Worm (Caenorhabditis elegans) whole organism, mixed stage, embryonic: ENCODE measurements around the gene ZK228.3.

Experiments used
- M03D4.4 ChIP-seq: sonication (generic microtip); optimal IDR thresholded peaks from 2 replicates; lab custom pipeline; 2017; ENCODE audit warnings: mild to moderate bottlenecking, missing genetic modification characterization, missing compliant biosample characterization
- bed-3 ChIP-seq: fragments of 200-800 bp; sonication (Bioruptor generic); optimal IDR thresholded peaks from 3 replicates; lab custom pipeline; 2018; ENCODE audit warnings: mild to moderate bottlenecking, missing genetic modification characterization, moderate library complexity, missing compliant biosample characterization
- blmp-1 ChIP-seq: fragments of 150-350 bp; optimal IDR thresholded peaks from 2 replicates; lab custom pipeline; 2014; ENCODE audit warnings: missing biosample characterization, missing genetic modification characterization
- ceh-39 ChIP-seq: fragments of 150-350 bp; optimal IDR thresholded peaks from 2 replicates; lab custom pipeline; 2014; ENCODE audit warnings: missing biosample characterization, missing genetic modification characterization
- ceh-43 ChIP-seq: fragments of 200-800 bp; sonication (Bioruptor generic); optimal IDR thresholded peaks from 2 replicates; lab custom pipeline; 2018; ENCODE audit warnings: mild to moderate bottlenecking, missing genetic modification characterization, moderate library complexity, missing compliant biosample characterization
- ceh-83 ChIP-seq: fragments of 200-800 bp; sonication (Bioruptor generic); optimal IDR thresholded peaks from 2 replicates; lab custom pipeline; 2018; ENCODE audit warnings: mild to moderate bottlenecking, missing genetic modification characterization, missing compliant biosample characterization
- ces-1 ChIP-seq: fragments of 150-350 bp; optimal IDR thresholded peaks from 2 replicates; lab custom pipeline; 2014; ENCODE audit warnings: missing biosample characterization, missing genetic modification reagents, missing genetic modification characterization
- drap-1 ChIP-seq: fragments of 200-800 bp; sonication (Bioruptor generic); optimal IDR thresholded peaks from 3 replicates; lab custom pipeline; 2018; ENCODE audit warnings: mild to moderate bottlenecking, missing genetic modification characterization, missing compliant biosample characterization
- elt-1 ChIP-seq: sonication (generic microtip); optimal IDR thresholded peaks from 2 replicates; lab custom pipeline; 2017; ENCODE audit warnings: missing genetic modification characterization, mild to moderate bottlenecking, missing compliant biosample characterization, antibody characterized with exemption, moderate library complexity, borderline replicate concordance; ENCODE audit not compliant: insufficient read depth
- flh-1 ChIP-seq: fragments of 200-800 bp; sonication (Bioruptor generic); optimal IDR thresholded peaks from 2 replicates; lab custom pipeline; 2018; ENCODE audit warnings: mild to moderate bottlenecking, missing genetic modification characterization, moderate library complexity, missing compliant biosample characterization
- ham-2 ChIP-seq: fragments of 200-800 bp; sonication (Bioruptor generic); optimal IDR thresholded peaks from 2 replicates; lab custom pipeline; 2018; ENCODE audit warnings: mild to moderate bottlenecking, missing genetic modification characterization, missing compliant biosample characterization
- hlh-1 ChIP-seq: fragments of 150-350 bp; optimal IDR thresholded peaks from 2 replicates; lab custom pipeline; 2014; ENCODE audit warnings: missing biosample characterization, missing genetic modification reagents, missing genetic modification characterization
- lin-13 ChIP-seq: fragments of 150-350 bp; optimal IDR thresholded peaks from 2 replicates; lab custom pipeline; 2014; ENCODE audit warnings: missing biosample characterization, missing genetic modification characterization
- lin-32 ChIP-seq: fragments of 200-800 bp; sonication (Bioruptor generic); optimal IDR thresholded peaks from 2 replicates; lab custom pipeline; 2018; ENCODE audit warnings: mild to moderate bottlenecking, missing genetic modification characterization, missing compliant biosample characterization
- mab-5 ChIP-seq: fragments of 150-350 bp; optimal IDR thresholded peaks from 2 replicates; lab custom pipeline; 2014; ENCODE audit warnings: missing biosample characterization, missing genetic modification characterization
- mep-1 ChIP-seq: fragments of 150-350 bp; optimal IDR thresholded peaks from 2 replicates; lab custom pipeline; 2017; ENCODE audit warnings: missing biosample characterization, missing genetic modification reagents, missing genetic modification characterization, inconsistent platforms
- mls-2 ChIP-seq: sonication (generic microtip); optimal IDR thresholded peaks from 2 replicates; lab custom pipeline; 2016; ENCODE audit warnings: mild to moderate bottlenecking, missing genetic modification characterization, moderate library complexity, missing compliant biosample characterization
- nhr-12 ChIP-seq: fragments of 150-350 bp; optimal IDR thresholded peaks from 2 replicates; lab custom pipeline; 2014; ENCODE audit warnings: missing biosample characterization, missing genetic modification characterization
- nhr-2 ChIP-seq: fragments of 150-350 bp; optimal IDR thresholded peaks from 2 replicates; lab custom pipeline; 2014; ENCODE audit warnings: missing biosample characterization, missing genetic modification characterization
- nhr-28 ChIP-seq: fragments of 150-350 bp; optimal IDR thresholded peaks from 2 replicates; lab custom pipeline; 2014; ENCODE audit warnings: missing biosample characterization, missing genetic modification characterization
- nhr-76 ChIP-seq: sonication (generic microtip); optimal IDR thresholded peaks from 2 replicates; lab custom pipeline; 2017; ENCODE audit warnings: missing biosample characterization, missing genetic modification characterization
- pha-4 ChIP-seq: fragments of 150-350 bp; optimal IDR thresholded peaks from 2 replicates; lab custom pipeline; 2018; ENCODE audit warnings: missing biosample characterization, missing genetic modification reagents, missing genetic modification characterization
- sem-2 ChIP-seq: fragments of 200-800 bp; sonication (Bioruptor generic); optimal IDR thresholded peaks from 2 replicates; lab custom pipeline; 2018; ENCODE audit warnings: mild to moderate bottlenecking, missing genetic modification characterization, missing compliant biosample characterization
- snpc-4 ChIP-seq: fragments of 150-350 bp; optimal IDR thresholded peaks from 2 replicates; lab custom pipeline; 2014; ENCODE audit warnings: missing biosample characterization, missing genetic modification characterization
- sptf-1 ChIP-seq: sonication (generic microtip); optimal IDR thresholded peaks from 2 replicates; lab custom pipeline; 2017; ENCODE audit warnings: mild to moderate bottlenecking, missing genetic modification characterization, moderate library complexity, missing compliant biosample characterization
- tbx-8 ChIP-seq: fragments of 200-800 bp; sonication (Bioruptor generic); optimal IDR thresholded peaks from 2 replicates; lab custom pipeline; 2018; ENCODE audit warnings: mild to moderate bottlenecking, missing genetic modification characterization, moderate library complexity, missing compliant biosample characterization
- unc-120 ChIP-seq: sonication (generic microtip); optimal IDR thresholded peaks from 2 replicates; lab custom pipeline; 2017; ENCODE audit warnings: missing genetic modification characterization, missing compliant biosample characterization; ENCODE audit not compliant: poor library complexity, severe bottlenecking
- unc-39 ChIP-seq: fragments of 150-350 bp; optimal IDR thresholded peaks from 2 replicates; lab custom pipeline; 2014; ENCODE audit warnings: missing biosample characterization, missing genetic modification characterization
- unc-62 ChIP-seq: fragments of 150-350 bp; optimal IDR thresholded peaks from 2 replicates; lab custom pipeline; 2014; ENCODE audit warnings: missing biosample characterization, missing genetic modification reagents, missing genetic modification characterization
- ztf-11 ChIP-seq: fragments of 150-350 bp; optimal IDR thresholded peaks from 2 replicates; lab custom pipeline; 2014; ENCODE audit warnings: missing biosample characterization, missing genetic modification characterization

Gene ZK228.3

ce11 chrV:18487158-18487557 is 26.1 kb upstream of the ZK228.3 start, which contains the start of gene Y51A2D.18:
TSS of gene Y51A2D.18 (minus strand) at chrV:18487258.
- TF ChIP-seq ceh-39, result no peak
- no peak for TF ChIP-seq lin-32 (GFP tag; lab: Kevin White, UChicago)
- TF ChIP-seq drap-1 (GFP tag; lab: Kevin White, UChicago), result no peak
- TF ChIP-seq, all 35 proteins: peak for 0

ce11 chrV:18480231-18480630 is 19.2 kb upstream of the ZK228.3 start, which contains the start of gene srh-178:
TSS of gene srh-178 (minus strand) at chrV:18480331.
- TF ChIP-seq nhr-2 (tag; lab: Kevin White, UChicago) (no peak), tbx-8 (GFP tag; lab: Kevin White, UChicago) (no peak), ham-2 (GFP tag; lab: Kevin White, UChicago) (no peak), unc-39 (tag; lab: Kevin White, UChicago) (no peak), ceh-83 (no peak), sem-2 (GFP tag; lab: Kevin White, UChicago) (no peak), lin-13 (tag; lab: Kevin White, UChicago) (no peak)

- TF ChIP-seq nhr-28 (tag; lab: Kevin White, UChicago), result no peak
- TF ChIP-seq lin-32 (GFP tag; lab: Kevin White, UChicago), result no peak
- TF ChIP-seq nhr-12, result no peak
- no peak for TF ChIP-seq ceh-39
- no peak for TF ChIP-seq mls-2
- TF ChIP-seq unc-120 (tag; lab: Kevin White, UChicago), result no peak
- TF ChIP-seq ceh-83, result no peak
- no peak for TF ChIP-seq hlh-1 (tag; lab: Kevin White, UChicago)
- TF ChIP-seq ham-2 (GFP tag; lab: Kevin White, UChicago), result no peak
Observed at ce11 chrV:18476090-18476489, 15.0 kb upstream of the ZK228.3 start, which contains the start of gene srh-179. TSS of gene srh-179 (plus strand) at chrV:18476390.

ce11 chrV:18474223-18474622 is 13.2 kb upstream of the ZK228.3 start, which contains the start of gene srh-181:
TSS of gene srh-181 (plus strand) at chrV:18474523.
- TF ChIP-seq mep-1 (tag; lab: Kevin White, UChicago) (no peak), flh-1 (no peak), unc-62 (GFP tag; lab: Kevin White, UChicago) (no peak), lin-32 (GFP tag; lab: Kevin White, UChicago) (no peak), nhr-28 (tag; lab: Kevin White, UChicago) (no peak)

- TF ChIP-seq blmp-1 (tag; lab: Kevin White, UChicago), result no peak
- TF ChIP-seq bed-3 (GFP tag; lab: Kevin White, UChicago), result no peak
- no peak for TF ChIP-seq ceh-43 (GFP tag; lab: Kevin White, UChicago)
- no peak for TF ChIP-seq nhr-76
- no peak for TF ChIP-seq elt-1 (tag; lab: Kevin White, UChicago)
- TF ChIP-seq tbx-8 (GFP tag; lab: Kevin White, UChicago), result no peak
- TF ChIP-seq flh-1, result no peak
- no peak for TF ChIP-seq drap-1 (GFP tag; lab: Kevin White, UChicago)
- no peak for TF ChIP-seq mab-5 (tag; lab: Kevin White, UChicago)
- TF ChIP-seq sptf-1 (tag; lab: Kevin White, UChicago), result no peak
- TF ChIP-seq lin-13 (tag; lab: Kevin White, UChicago), result no peak
Observed at ce11 chrV:18473415-18473814, 12.4 kb upstream of the ZK228.3 start, which contains the start of gene srh-182. TSS of gene srh-182 (minus strand) at chrV:18473515.

- TF ChIP-seq bed-3 (GFP tag; lab: Kevin White, UChicago) (no peak), ces-1 (GFP tag; lab: Kevin White, UChicago) (no peak), unc-62 (GFP tag; lab: Kevin White, UChicago) (no peak), blmp-1 (tag; lab: Kevin White, UChicago) (no peak), unc-39 (tag; lab: Kevin White, UChicago) (no peak), mls-2 (no peak), ceh-83 (no peak), tbx-8 (GFP tag; lab: Kevin White, UChicago) (no peak), pha-4 (no peak), M03D4.4 (tag; lab: Kevin White, UChicago) (no peak), snpc-4 (tag; lab: Kevin White, UChicago) (no peak), flh-1 (no peak), sptf-1 (tag; lab: Kevin White, UChicago) (no peak), ztf-11 (tag; lab: Kevin White, UChicago) (no peak), unc-120 (tag; lab: Kevin White, UChicago) (no peak), nhr-2 (tag; lab: Kevin White, UChicago) (no peak), elt-1 (tag; lab: Kevin White, UChicago) (no peak)
Observed at ce11 chrV:18468097-18468496, 7.0 kb upstream of the ZK228.3 start, which contains the start of gene ZK228.13. TSS of gene ZK228.13 (minus strand) at chrV:18468197.
